Worm (Caenorhabditis elegans) whole organism, L2 larva: ENCODE data around the gene hpo-34.

Experiments
- C34F6.9 ChIP-seq: fragments of 150-350 bp; optimal IDR thresholded peaks from 2 replicates; lab custom pipeline; 2014; ENCODE audit warnings: missing biosample characterization, missing genetic modification characterization
- F13H6.1 ChIP-seq: sonication (generic microtip); optimal IDR thresholded peaks from 2 replicates; lab custom pipeline; 2016; ENCODE audit warnings: missing genetic modification characterization, missing compliant biosample characterization
- Y55F3AM.14 ChIP-seq: fragments of 200-800 bp; sonication (Bioruptor generic); optimal IDR thresholded peaks from 2 replicates; lab custom pipeline; 2018; ENCODE audit warnings: mild to moderate bottlenecking, missing genetic modification characterization, missing compliant biosample characterization
- aly-2 ChIP-seq: fragments of 150-350 bp; optimal IDR thresholded peaks from 2 replicates; lab custom pipeline; 2014; ENCODE audit warnings: missing biosample characterization, missing genetic modification characterization
- ama-1 ChIP-seq: fragments of 150-350 bp; optimal IDR thresholded peaks from 2 replicates; lab custom pipeline; 2018; ENCODE audit warnings: inconsistent platforms
- blmp-1 ChIP-seq: sonication (generic microtip); optimal IDR thresholded peaks from 2 replicates; lab custom pipeline; 2017; ENCODE audit warnings: missing genetic modification characterization, mild to moderate bottlenecking, missing compliant biosample characterization, antibody characterized with exemption, moderate library complexity; ENCODE audit not compliant: insufficient read depth
- ceh-82 ChIP-seq: fragments of 150-350 bp; optimal IDR thresholded peaks from 2 replicates; lab custom pipeline; 2014; ENCODE audit warnings: missing biosample characterization, missing genetic modification characterization
- crh-2 ChIP-seq: sonication (generic microtip); optimal IDR thresholded peaks from 2 replicates; lab custom pipeline; 2017; ENCODE audit warnings: missing biosample characterization, missing genetic modification characterization
- dmd-4 ChIP-seq: sonication (generic microtip); optimal IDR thresholded peaks from 2 replicates; lab custom pipeline; 2017; ENCODE audit warnings: missing biosample characterization, missing genetic modification characterization
- egl-27 ChIP-seq: sonication (generic microtip); optimal IDR thresholded peaks from 3 replicates; lab custom pipeline; 2017; ENCODE audit warnings: missing biosample characterization, missing genetic modification reagents, missing genetic modification characterization
- elt-1 ChIP-seq: fragments of 150-350 bp; optimal IDR thresholded peaks from 2 replicates; lab custom pipeline; 2014; ENCODE audit warnings: missing biosample characterization, missing genetic modification characterization
- fos-1 ChIP-seq: fragments of 150-350 bp; optimal IDR thresholded peaks from 2 replicates; lab custom pipeline; 2014; ENCODE audit warnings: missing biosample characterization, missing genetic modification characterization
- gmeb-1 ChIP-seq: fragments of 150-350 bp; optimal IDR thresholded peaks from 2 replicates; lab custom pipeline; 2014; ENCODE audit warnings: missing biosample characterization, missing genetic modification characterization
- lin-11 ChIP-seq: fragments of 150-350 bp; sonication (generic microtip); optimal IDR thresholded peaks from 2 replicates; lab custom pipeline; 2014; ENCODE audit warnings: missing biosample characterization, missing genetic modification characterization, inconsistent platforms, mixed read lengths
- lin-13 ChIP-seq: fragments of 150-350 bp; optimal IDR thresholded peaks from 2 replicates; lab custom pipeline; 2014; ENCODE audit warnings: missing biosample characterization, missing genetic modification reagents, missing genetic modification characterization
- lin-39 ChIP-seq: fragments of 150-350 bp; optimal IDR thresholded peaks from 2 replicates; lab custom pipeline; 2014; ENCODE audit warnings: missing biosample characterization, missing genetic modification reagents, missing genetic modification characterization
- lsy-2 ChIP-seq, 2 experiments: fragments of 150-350 bp in 1 of 2; sonication (generic microtip) in 1 of 2; optimal IDR thresholded peaks; 2 replicates each; lab custom pipeline; 2014 to 2017; ENCODE audit warnings: missing biosample characterization in 2 of 2, missing genetic modification characterization in 2 of 2
- mab-5 ChIP-seq: fragments of 150-350 bp; optimal IDR thresholded peaks from 2 replicates; lab custom pipeline; 2014; ENCODE audit warnings: missing biosample characterization, missing genetic modification characterization
- mbf-1 ChIP-seq: sonication (generic microtip); optimal IDR thresholded peaks from 2 replicates; lab custom pipeline; 2017; ENCODE audit warnings: missing biosample characterization, missing genetic modification characterization
- mdl-1 ChIP-seq, 2 experiments: fragments of 150-350 bp in 1 of 2; sonication (generic microtip) in 1 of 2; optimal IDR thresholded peaks; 2 replicates each; lab custom pipeline; 2017; ENCODE audit warnings: missing biosample characterization in 2 of 2, missing genetic modification characterization in 2 of 2
- nhr-10 ChIP-seq: sonication (generic microtip); optimal IDR thresholded peaks from 2 replicates; lab custom pipeline; 2017; ENCODE audit warnings: missing biosample characterization, missing genetic modification characterization
- nhr-11 ChIP-seq: fragments of 150-350 bp; optimal IDR thresholded peaks from 2 replicates; lab custom pipeline; 2014; ENCODE audit warnings: missing biosample characterization, missing genetic modification characterization
- nhr-12 ChIP-seq: fragments of 150-350 bp; optimal IDR thresholded peaks from 2 replicates; lab custom pipeline; 2014; ENCODE audit warnings: missing biosample characterization, missing genetic modification characterization
- nhr-129 ChIP-seq: fragments of 150-350 bp; optimal IDR thresholded peaks from 2 replicates; lab custom pipeline; 2014; ENCODE audit warnings: missing biosample characterization, missing genetic modification characterization
- nhr-21 ChIP-seq: fragments of 150-350 bp; optimal IDR thresholded peaks from 2 replicates; lab custom pipeline; 2014; ENCODE audit warnings: missing biosample characterization, missing genetic modification characterization
- nhr-23 ChIP-seq: fragments of 150-350 bp; optimal IDR thresholded peaks from 2 replicates; lab custom pipeline; 2014; ENCODE audit warnings: missing biosample characterization, missing genetic modification reagents, missing genetic modification characterization
- nhr-6 ChIP-seq: fragments of 150-350 bp; optimal IDR thresholded peaks from 2 replicates; lab custom pipeline; 2014; ENCODE audit warnings: missing biosample characterization, missing genetic modification characterization
- nhr-77 ChIP-seq: fragments of 150-350 bp; optimal IDR thresholded peaks from 2 replicates; lab custom pipeline; 2014; ENCODE audit warnings: missing biosample characterization, missing genetic modification characterization
- peb-1 ChIP-seq: fragments of 150-350 bp; optimal IDR thresholded peaks from 2 replicates; lab custom pipeline; 2014; ENCODE audit warnings: missing biosample characterization, missing genetic modification characterization
- sem-4 ChIP-seq: fragments of 150-350 bp; optimal IDR thresholded peaks from 2 replicates; lab custom pipeline; 2014; ENCODE audit warnings: missing biosample characterization, missing genetic modification reagents, missing genetic modification characterization
- sma-9 ChIP-seq, 2 experiments: fragments of 150-350 bp in 1 of 2; sonication (generic microtip) in 1 of 2; optimal IDR thresholded peaks; 2 replicates each; lab custom pipeline; 2014 to 2016; ENCODE audit warnings: missing genetic modification characterization in 2 of 2, mild to moderate bottlenecking in 1 of 2, missing biosample characterization in 1 of 2, missing compliant biosample characterization in 1 of 2, missing genetic modification reagents in 1 of 2, moderate library complexity in 1 of 2
- snpc-4 ChIP-seq: fragments of 150-350 bp; optimal IDR thresholded peaks from 2 replicates; lab custom pipeline; 2014; ENCODE audit warnings: missing biosample characterization, missing genetic modification characterization
- unc-39 ChIP-seq: fragments of 150-350 bp; optimal IDR thresholded peaks from 2 replicates; lab custom pipeline; 2014; ENCODE audit warnings: missing biosample characterization, missing genetic modification characterization
- unc-55 ChIP-seq: fragments of 150-350 bp; sonication (generic microtip); optimal IDR thresholded peaks from 3 replicates; lab custom pipeline; 2014; ENCODE audit warnings: missing biosample characterization, missing genetic modification reagents, missing genetic modification characterization
- unc-62 ChIP-seq: fragments of 150-350 bp; optimal IDR thresholded peaks from 2 replicates; lab custom pipeline; 2014; ENCODE audit warnings: missing biosample characterization, missing genetic modification reagents, missing genetic modification characterization
- zag-1 ChIP-seq: fragments of 150-350 bp; optimal IDR thresholded peaks from 2 replicates; lab custom pipeline; 2014; ENCODE audit warnings: missing biosample characterization, missing genetic modification characterization
- ztf-1 ChIP-seq: fragments of 200-800 bp; sonication (Bioruptor generic); conservative IDR thresholded peaks from 2 replicates; pipeline ENCODE4 v1.3.6; 2022; ENCODE audit warnings: missing genetic modification characterization, missing compliant biosample characterization
- ztf-11 ChIP-seq: sonication (generic microtip); optimal IDR thresholded peaks from 2 replicates; lab custom pipeline; 2017; ENCODE audit warnings: missing biosample characterization, missing genetic modification characterization
- ztf-4 ChIP-seq: fragments of 150-350 bp; optimal IDR thresholded peaks from 2 replicates; lab custom pipeline; 2014; ENCODE audit warnings: missing biosample characterization, missing genetic modification characterization

hpo-34 gene

ce11 chrX:11468814-11469213, 50.1 kb downstream of the hpo-34 start:
- peak; percentile 25 for TF ChIP-seq ztf-4
- TF ChIP-seq F13H6.1 (tag; lab: Kevin White, UChicago) = peak; percentile 13
- no peak for TF ChIP-seq gmeb-1 (tag; lab: Kevin White, UChicago)
- peak; percentile 15 for TF ChIP-seq snpc-4 (tag; lab: Kevin White, UChicago)
- no peak for TF ChIP-seq blmp-1 (tag; lab: Kevin White, UChicago)
- TF ChIP-seq zag-1 (tag; lab: Kevin White, UChicago) = no peak

ce11 chrX:11467320-11467732, 51.5 kb downstream of the hpo-34 start:
- TF ChIP-seq crh-2 (tag; lab: Kevin White, UChicago) (peak; percentile 82), nhr-11 (no peak), ceh-82 (tag; lab: Kevin White, UChicago) (peak; percentile 38), ztf-4 (peak; percentile 80), aly-2 (tag; lab: Kevin White, UChicago) (no peak), nhr-12 (tag; lab: Kevin White, UChicago) (no peak), lin-11 (tag; lab: Kevin White, UChicago) (peak; percentile 69), C34F6.9 (tag; lab: Kevin White, UChicago) (peak; percentile 89), lin-13 (GFP tag; lab: Kevin White, UChicago) (peak; percentile 43), lsy-2 (tag; optimal IDR thresholded peaks at IDR 0.05; lab: Kevin White, UChicago) (peak; percentile 41 to 70), sma-9 (GFP tag; optimal IDR thresholded peaks at IDR 0.05; lab: Kevin White, UChicago) (peak; percentile 71), sma-9 (tag; optimal IDR thresholded peaks at IDR 0.05; lab: Kevin White, UChicago) (no peak), mdl-1 (tag; optimal IDR thresholded peaks at IDR 0.05; lab: Kevin White, UChicago) (peak; percentile 41 to 88), Y55F3AM.14 (GFP tag; lab: Kevin White, UChicago) (peak; percentile 86), unc-55 (GFP tag; lab: Kevin White, UChicago) (peak; percentile 80), fos-1 (tag; lab: Kevin White, UChicago) (peak; percentile 33), peb-1 (tag; lab: Kevin White, UChicago) (no peak), mab-5 (tag; lab: Kevin White, UChicago) (no peak), nhr-77 (tag; lab: Kevin White, UChicago) (no peak), nhr-23 (tag; lab: Kevin White, UChicago) (no peak), mbf-1 (tag; lab: Kevin White, UChicago) (no peak), unc-62 (no peak), unc-39 (tag; lab: Kevin White, UChicago) (no peak), sem-4 (tag; lab: Kevin White, UChicago) (peak; percentile 84), lin-39 (tag; lab: Kevin White, UChicago) (no peak), ztf-11 (tag; lab: Kevin White, UChicago) (no peak), nhr-10 (tag; lab: Kevin White, UChicago) (no peak), ztf-1 (no peak), egl-27 (tag; lab: Kevin White, UChicago) (peak; percentile 54), dmd-4 (tag; lab: Kevin White, UChicago) (no peak), elt-1 (no peak), zag-1 (tag; lab: Kevin White, UChicago) (peak; percentile 87), ama-1 (lab: Kevin White, UChicago) (peak; percentile 26), nhr-21 (tag; lab: Kevin White, UChicago) (peak; percentile 16), snpc-4 (tag; lab: Kevin White, UChicago) (peak; percentile 16), nhr-129 (peak; percentile 94), F13H6.1 (tag; lab: Kevin White, UChicago) (peak; percentile 90), nhr-6 (tag; lab: Kevin White, UChicago) (peak; percentile 69)
